Worm (Caenorhabditis elegans): Measurements from ENCODE around the gene nhr-223.
"Not testable (repeated sequence)": the region's sequence is repeated elsewhere in the genome, so short reads cannot be mapped to it uniquely, and the experiment has no call there.

nhr-223 gene

DNA sequence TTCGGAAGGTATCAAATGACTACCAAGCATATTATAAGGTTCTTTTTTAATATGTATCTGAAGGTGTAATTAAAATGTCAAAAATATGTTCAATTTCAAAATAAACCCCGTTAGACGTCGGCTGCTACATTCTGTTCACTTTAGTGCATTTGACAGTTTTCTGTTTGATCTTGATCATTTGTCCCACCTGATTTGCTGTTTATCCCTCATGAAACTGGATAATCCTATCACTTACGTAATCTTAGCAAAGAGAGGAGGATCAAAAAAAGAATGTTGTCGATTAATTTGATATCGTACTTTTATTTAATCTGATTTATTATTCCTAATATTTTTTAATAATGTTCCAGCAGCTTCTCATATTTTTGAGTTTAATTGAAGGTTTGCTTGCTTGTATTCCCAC, 14.3 kb downstream of the nhr-223 start, which contains the start of gene F54B8.1:
Gene F54B8.1 (plus strand): TSS at position 301 of the 400 bp plus-strand sequence.
- TF ChIP-seq pes-1 (GFP tag; IDR thresholded peaks at IDR 0.05), result no peak
- no peak for TF ChIP-seq tra-4 (tag; optimal IDR thresholded peaks at IDR 0.05)

DNA sequence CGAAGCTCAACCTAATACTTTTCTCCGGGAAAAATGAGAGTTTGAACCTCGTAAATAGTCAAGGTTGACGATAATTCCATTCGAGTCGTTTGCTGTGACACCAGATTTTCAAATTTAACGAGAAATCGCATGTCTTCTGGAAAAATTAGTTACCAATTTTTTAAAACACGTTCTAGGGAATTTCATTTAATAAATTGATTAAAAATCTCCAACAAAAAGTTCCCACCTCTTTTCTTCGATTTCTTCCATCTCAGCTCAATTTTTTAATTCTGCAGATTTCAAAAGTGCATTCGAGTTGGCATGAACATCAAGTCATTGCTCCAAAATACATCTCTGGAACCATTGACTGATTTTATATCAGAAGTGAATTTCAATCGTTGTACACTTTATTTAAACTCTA, 15.8 kb downstream of the nhr-223 start, which contains the start of gene nhr-282:
Gene nhr-282 (plus strand): TSS at position 301 of the 400 bp plus-strand sequence.
- TF ChIP-seq hnd-1, tra-4, hmbx-1 (tag; optimal IDR thresholded peaks at IDR 0.05): not testable (repeated sequence)

DNA sequence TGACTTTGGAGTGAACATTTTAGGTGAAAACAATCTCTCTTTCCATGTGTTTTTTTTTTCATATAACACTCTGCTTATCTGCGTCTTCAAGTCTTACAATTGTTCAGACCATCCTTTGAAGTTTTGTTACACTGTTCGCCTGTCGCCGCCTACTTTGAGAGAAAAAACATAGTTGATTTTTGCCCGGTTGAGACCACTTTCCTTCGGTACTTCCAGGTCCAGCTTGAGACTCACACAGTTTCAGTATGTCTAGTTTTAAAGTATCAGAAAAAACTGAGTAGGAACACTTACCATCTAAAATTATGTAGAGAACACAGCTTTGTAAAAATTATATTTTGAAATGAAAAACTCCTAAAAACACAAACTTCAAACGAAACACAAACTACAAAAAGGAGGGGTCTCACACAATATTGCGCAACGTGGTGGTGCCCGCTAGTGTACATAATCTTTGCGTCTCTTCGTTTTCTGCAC, 19.8 kb downstream of the nhr-223 start, which contains the start of the genes fbxa-69 and F54B8.4:
Gene fbxa-69 (minus strand): TSS at position 10 of the 471 bp plus-strand sequence.
Gene F54B8.4 (plus strand): TSS at position 421 of the 471 bp plus-strand sequence.
- TF ChIP-seq ama-1 (optimal IDR thresholded peaks at IDR 0.05), result no peak
- no peak for TF ChIP-seq sea-1 (GFP tag; conservative IDR thresholded peaks at IDR 0.05)
- no peak for TF ChIP-seq hnd-1 (tag; optimal IDR thresholded peaks at IDR 0.05)
- no peak for TF ChIP-seq ceh-13 (GFP tag; optimal IDR thresholded peaks at IDR 0.05)
- no peak for TF ChIP-seq ets-7 (tag; optimal IDR thresholded peaks at IDR 0.05)
- TF ChIP-seq tbx-37 (GFP tag; conservative IDR thresholded peaks at IDR 0.05), result no peak
- TF ChIP-seq F13C5.2 (tag; optimal IDR thresholded peaks at IDR 0.05), result no peak
- TF ChIP-seq tbx-11 (GFP tag; IDR thresholded peaks at IDR 0.05), result no peak
- no peak for TF ChIP-seq ceh-36 (tag; optimal IDR thresholded peaks at IDR 0.05)
- no peak for TF ChIP-seq pes-1 (GFP tag; IDR thresholded peaks at IDR 0.05)
- TF ChIP-seq tra-4 (tag; optimal IDR thresholded peaks at IDR 0.05), result no peak
- no peak for TF ChIP-seq hmbx-1 (tag; optimal IDR thresholded peaks at IDR 0.05)
- no peak for TF ChIP-seq hmg-4 (GFP tag; optimal IDR thresholded peaks at IDR 0.05)
- no peak for TF ChIP-seq aly-1 (tag; optimal IDR thresholded peaks at IDR 0.05)
- no peak for TF ChIP-seq B0310.2 (tag; optimal IDR thresholded peaks at IDR 0.05)
- TF ChIP-seq scrt-1 (GFP tag; IDR thresholded peaks at IDR 0.05), result no peak
- no peak for TF ChIP-seq flt-1 (GFP tag; IDR thresholded peaks at IDR 0.05)

DNA sequence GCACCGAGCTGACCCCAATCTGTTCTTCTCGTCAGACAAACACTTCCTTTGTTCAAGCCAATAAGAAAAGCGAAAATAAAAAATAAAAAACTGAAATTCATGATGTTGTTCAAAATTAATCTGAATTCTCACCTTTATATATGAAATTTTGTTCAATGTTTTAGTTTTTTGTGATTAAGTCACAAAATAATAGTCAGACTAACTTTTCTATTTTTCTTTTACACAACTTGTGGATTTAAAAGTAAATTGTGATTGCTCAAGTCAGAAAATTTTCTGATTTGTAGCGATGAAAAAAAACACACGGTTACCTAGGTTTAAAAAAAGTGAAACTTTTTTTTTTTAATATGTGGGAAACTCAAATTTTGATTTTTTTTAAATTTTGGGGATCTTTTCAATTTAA, 21.6 kb downstream of the nhr-223 start, which contains the start of gene abf-3:
Gene abf-3 (minus strand): TSS at position 101 of the 400 bp plus-strand sequence.
- TF ChIP-seq ceh-36 (tag; optimal IDR thresholded peaks at IDR 0.05) (no peak), ceh-13 (GFP tag; optimal IDR thresholded peaks at IDR 0.05) (no peak), tra-4 (tag; optimal IDR thresholded peaks at IDR 0.05) (no peak), hmbx-1 (tag; optimal IDR thresholded peaks at IDR 0.05) (no peak), F13C5.2 (tag; optimal IDR thresholded peaks at IDR 0.05) (no peak), scrt-1 (GFP tag; IDR thresholded peaks at IDR 0.05) (no peak), tbx-11 (GFP tag; IDR thresholded peaks at IDR 0.05) (no peak), tbx-37 (GFP tag; conservative IDR thresholded peaks at IDR 0.05) (no peak), hmg-4 (GFP tag; optimal IDR thresholded peaks at IDR 0.05) (no peak), pes-1 (GFP tag; IDR thresholded peaks at IDR 0.05) (no peak), flt-1 (GFP tag; IDR thresholded peaks at IDR 0.05) (no peak), hnd-1 (tag; optimal IDR thresholded peaks at IDR 0.05) (no peak), B0310.2 (tag; optimal IDR thresholded peaks at IDR 0.05) (no peak)

DNA sequence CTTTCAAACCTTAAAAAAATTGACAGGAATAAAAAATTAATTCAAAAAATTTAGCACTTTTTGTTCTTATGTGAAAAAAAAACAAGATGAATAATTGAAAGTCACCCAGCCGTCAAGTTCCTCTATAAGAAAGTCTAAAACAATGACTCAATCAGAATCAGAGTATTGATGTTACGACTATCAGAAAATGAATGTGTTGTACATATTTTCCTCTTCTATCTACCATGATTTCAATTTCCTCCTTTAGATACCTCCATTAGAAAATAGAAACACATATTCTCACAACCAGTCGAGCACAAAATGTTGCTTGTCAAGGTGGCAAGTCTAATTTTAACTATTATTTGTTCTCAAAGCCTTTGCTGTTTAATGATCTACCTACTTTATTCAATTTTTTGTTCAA, 23.8 kb downstream of the nhr-223 start, which contains the start of gene srbc-48:
Gene srbc-48 (plus strand): TSS at position 301 of the 400 bp plus-strand sequence.
- no peak for TF ChIP-seq aly-1 (tag; optimal IDR thresholded peaks at IDR 0.05)
- no peak for TF ChIP-seq tbx-11 (GFP tag; IDR thresholded peaks at IDR 0.05)
- no peak for TF ChIP-seq F13C5.2 (tag; optimal IDR thresholded peaks at IDR 0.05)
- no peak for TF ChIP-seq ets-7 (tag; optimal IDR thresholded peaks at IDR 0.05)
- TF ChIP-seq sea-1 (GFP tag; conservative IDR thresholded peaks at IDR 0.05), result no peak
- TF ChIP-seq hmg-4 (GFP tag; optimal IDR thresholded peaks at IDR 0.05), result no peak
- no peak for TF ChIP-seq hnd-1 (tag; optimal IDR thresholded peaks at IDR 0.05)
- TF ChIP-seq tra-4 (tag; optimal IDR thresholded peaks at IDR 0.05), result no peak
- no peak for TF ChIP-seq tbx-37 (GFP tag; conservative IDR thresholded peaks at IDR 0.05)
- no peak for TF ChIP-seq pes-1 (GFP tag; IDR thresholded peaks at IDR 0.05)
- TF ChIP-seq B0310.2 (tag; optimal IDR thresholded peaks at IDR 0.05), result no peak
- TF ChIP-seq ceh-13 (GFP tag; optimal IDR thresholded peaks at IDR 0.05), result no peak
- TF ChIP-seq hmbx-1 (tag; optimal IDR thresholded peaks at IDR 0.05), result no peak
- no peak for TF ChIP-seq ceh-36 (tag; optimal IDR thresholded peaks at IDR 0.05)
- TF ChIP-seq ama-1 (optimal IDR thresholded peaks at IDR 0.05), result no peak

DNA sequence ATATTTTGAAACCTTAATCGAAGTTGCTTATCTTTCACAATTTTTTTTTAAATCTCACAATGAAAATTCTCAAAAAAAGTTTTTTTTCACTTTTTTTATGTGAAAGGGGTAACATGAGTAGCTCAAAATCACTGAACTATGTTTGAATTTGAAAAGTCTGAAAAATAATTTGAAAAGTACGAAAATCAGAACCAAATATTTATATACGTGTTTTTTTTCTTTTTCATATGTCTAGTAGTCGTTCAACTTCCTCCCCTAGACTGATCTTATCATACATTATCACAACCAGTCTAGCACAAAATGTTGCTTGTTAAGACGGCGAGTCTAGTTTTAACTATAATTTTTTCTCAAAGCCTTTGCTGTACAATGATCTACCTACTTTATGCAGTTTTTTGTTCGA, 25.2 kb downstream of the nhr-223 start, which contains the start of gene srbc-49:
Gene srbc-49 (plus strand): TSS at position 301 of the 400 bp plus-strand sequence.
- no peak for TF ChIP-seq hmbx-1 (tag; optimal IDR thresholded peaks at IDR 0.05)
- no peak for TF ChIP-seq tbx-11 (GFP tag; IDR thresholded peaks at IDR 0.05)
- TF ChIP-seq ets-7 (tag; optimal IDR thresholded peaks at IDR 0.05), result no peak
- no peak for TF ChIP-seq B0310.2 (tag; optimal IDR thresholded peaks at IDR 0.05)
- no peak for TF ChIP-seq sea-1 (GFP tag; conservative IDR thresholded peaks at IDR 0.05)
- TF ChIP-seq ceh-36 (tag; optimal IDR thresholded peaks at IDR 0.05), result no peak
- no peak for TF ChIP-seq hmg-4 (GFP tag; optimal IDR thresholded peaks at IDR 0.05)
- TF ChIP-seq ceh-13 (GFP tag; optimal IDR thresholded peaks at IDR 0.05), result no peak
- no peak for TF ChIP-seq ama-1 (optimal IDR thresholded peaks at IDR 0.05)
- no peak for TF ChIP-seq tra-4 (tag; optimal IDR thresholded peaks at IDR 0.05)
- TF ChIP-seq scrt-1 (GFP tag; IDR thresholded peaks at IDR 0.05), result no peak

DNA sequence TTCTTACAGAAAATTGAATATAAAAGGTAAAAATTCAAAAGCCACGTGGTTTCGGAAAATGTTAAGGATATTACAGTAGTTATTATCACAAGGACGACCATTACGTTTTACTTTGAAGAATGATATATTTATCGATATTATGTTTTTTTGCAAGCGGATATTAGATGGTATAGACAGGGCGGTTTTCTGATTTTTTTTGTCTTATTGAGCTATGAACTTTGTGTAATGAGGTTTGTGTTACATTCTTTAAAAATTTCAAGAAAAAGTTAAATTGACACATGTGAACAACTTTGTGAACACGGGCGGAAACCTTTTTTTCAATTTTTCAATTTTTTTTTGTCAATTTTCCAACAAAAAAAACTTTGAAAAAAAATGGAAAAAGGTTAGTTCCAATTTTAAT, 28.7 kb downstream of the nhr-223 start, which contains the start of gene srbc-50:
Gene srbc-50 (minus strand): TSS at position 101 of the 400 bp plus-strand sequence.
- TF ChIP-seq hmg-4 (GFP tag; optimal IDR thresholded peaks at IDR 0.05), result no peak
- no peak for TF ChIP-seq aly-1 (tag; optimal IDR thresholded peaks at IDR 0.05)
- no peak for TF ChIP-seq tbx-11 (GFP tag; IDR thresholded peaks at IDR 0.05)
- no peak for TF ChIP-seq ceh-36 (tag; optimal IDR thresholded peaks at IDR 0.05)
- TF ChIP-seq tra-4 (tag; optimal IDR thresholded peaks at IDR 0.05), result no peak
- TF ChIP-seq hmbx-1 (tag; optimal IDR thresholded peaks at IDR 0.05), result no peak
- TF ChIP-seq F13C5.2 (tag; optimal IDR thresholded peaks at IDR 0.05), result no peak
- no peak for TF ChIP-seq flt-1 (GFP tag; IDR thresholded peaks at IDR 0.05)
- TF ChIP-seq scrt-1 (GFP tag; IDR thresholded peaks at IDR 0.05), result no peak
- TF ChIP-seq sea-1 (GFP tag; conservative IDR thresholded peaks at IDR 0.05), result no peak
- no peak for TF ChIP-seq ama-1 (optimal IDR thresholded peaks at IDR 0.05)
- no peak for TF ChIP-seq ets-7 (tag; optimal IDR thresholded peaks at IDR 0.05)
